Fruit fly (Drosophila melanogaster) whole organism, prepupa: Measurements from ENCODE around the gene Axs.

Experiments
- Blimp-1 ChIP-seq: fragments of 200-800 bp; sonication (Bioruptor generic); optimal IDR thresholded peaks from 3 replicates; lab custom pipeline; 2017; ENCODE audit warnings: missing biosample characterization, missing genetic modification characterization, mild to moderate bottlenecking, moderate library complexity, missing genetic modification reagents
- CG10631 ChIP-seq: fragments of 200-800 bp; sonication (Bioruptor generic); optimal IDR thresholded peaks from 2 replicates; lab custom pipeline; 2016; ENCODE audit warnings: missing biosample characterization, missing genetic modification characterization
- CG10669 ChIP-seq: fragments of 200-800 bp; sonication (Bioruptor generic); optimal IDR thresholded peaks from 3 replicates; lab custom pipeline; 2018; ENCODE audit warnings: missing biosample characterization, mild to moderate bottlenecking, missing genetic modification characterization, moderate library complexity
- CG11294 ChIP-seq: fragments of 200-800 bp; sonication (Bioruptor generic); IDR thresholded peaks from 2 replicates; pipeline ENCODE4 v1.3.6; 2022; ENCODE audit warnings: missing biosample characterization, missing genetic modification characterization
- CG11902 ChIP-seq: fragments of 200-800 bp; sonication (Bioruptor generic); optimal IDR thresholded peaks from 3 replicates; lab custom pipeline; 2016; ENCODE audit warnings: missing biosample characterization, missing genetic modification characterization
- CG15336 ChIP-seq: fragments of 200-800 bp; sonication (Bioruptor generic); IDR thresholded peaks from 2 replicates; pipeline ENCODE4 v1.3.6; 2022; ENCODE audit warnings: missing biosample characterization, missing genetic modification characterization
- CG1621 ChIP-seq: fragments of 200-800 bp; sonication (Bioruptor generic); optimal IDR thresholded peaks from 3 replicates; lab custom pipeline; 2018; ENCODE audit warnings: missing biosample characterization, mild to moderate bottlenecking, missing genetic modification characterization
- CG3032 ChIP-seq: fragments of 200-800 bp; optimal IDR thresholded peaks from 2 replicates; lab custom pipeline; 2019; ENCODE audit warnings: missing biosample characterization, mild to moderate bottlenecking, missing genetic modification characterization, moderate library complexity
- CG31627 ChIP-seq: fragments of 200-800 bp; sonication (Bioruptor generic); optimal IDR thresholded peaks from 3 replicates; lab custom pipeline; 2016; ENCODE audit warnings: missing biosample characterization, missing genetic modification characterization
- CG34406 ChIP-seq: fragments of 200-800 bp; sonication (Bioruptor generic); optimal IDR thresholded peaks from 3 replicates; lab custom pipeline; 2016; ENCODE audit warnings: missing biosample characterization, missing genetic modification characterization
- CG3919 ChIP-seq: fragments of 200-800 bp; sonication (Bioruptor generic); optimal IDR thresholded peaks from 3 replicates; lab custom pipeline; 2016; ENCODE audit warnings: missing biosample characterization, missing genetic modification characterization
- CG4318 ChIP-seq: fragments of 200-800 bp; sonication (Bioruptor generic); optimal IDR thresholded peaks from 3 replicates; lab custom pipeline; 2017; ENCODE audit warnings: missing biosample characterization, mild to moderate bottlenecking, missing genetic modification characterization
- CG6163 ChIP-seq: fragments of 200-800 bp; sonication (Bioruptor generic); IDR thresholded peaks from 3 replicates; pipeline ENCODE4 v1.3.6; 2022; ENCODE audit warnings: missing biosample characterization, missing genetic modification characterization
- CG6276 ChIP-seq: fragments of 200-800 bp; sonication (Bioruptor generic); optimal IDR thresholded peaks from 2 replicates; lab custom pipeline; 2017; ENCODE audit warnings: missing biosample characterization, mild to moderate bottlenecking, missing genetic modification characterization
- CG6792 ChIP-seq: fragments of 200-800 bp; sonication (Bioruptor generic); optimal IDR thresholded peaks from 3 replicates; lab custom pipeline; 2016; ENCODE audit warnings: missing biosample characterization, missing genetic modification characterization
- CG6808 ChIP-seq: fragments of 200-800 bp; sonication (Bioruptor generic); optimal IDR thresholded peaks from 3 replicates; lab custom pipeline; 2017; ENCODE audit warnings: missing biosample characterization, missing genetic modification characterization, mild to moderate bottlenecking, moderate library complexity, missing genetic modification reagents
- CG6854 ChIP-seq: fragments of 200-800 bp; sonication (Bioruptor generic); optimal IDR thresholded peaks from 2 replicates; lab custom pipeline; 2017; ENCODE audit warnings: missing biosample characterization, mild to moderate bottlenecking, missing genetic modification characterization
- CG7368 ChIP-seq: fragments of 200-800 bp; sonication (Bioruptor generic); optimal IDR thresholded peaks from 3 replicates; lab custom pipeline; 2016; ENCODE audit warnings: missing biosample characterization, missing genetic modification characterization
- CG8119 ChIP-seq: fragments of 200-800 bp; sonication (Bioruptor generic); IDR thresholded peaks from 3 replicates; pipeline ENCODE4 v1.3.6; 2022; ENCODE audit warnings: missing biosample characterization, missing genetic modification characterization
- CG8319 ChIP-seq: fragments of 200-800 bp; sonication (Bioruptor generic); optimal IDR thresholded peaks from 3 replicates; lab custom pipeline; 2016; ENCODE audit warnings: missing biosample characterization, missing genetic modification characterization
- CG8632 ChIP-seq: fragments of 200-800 bp; sonication (Bioruptor generic); optimal IDR thresholded peaks from 3 replicates; lab custom pipeline; 2016; ENCODE audit warnings: missing biosample characterization, missing genetic modification characterization
- CG9139 ChIP-seq: fragments of 200-800 bp; sonication (Bioruptor generic); optimal IDR thresholded peaks from 3 replicates; lab custom pipeline; 2017; ENCODE audit warnings: missing biosample characterization, mild to moderate bottlenecking, missing genetic modification characterization
- Eip75B ChIP-seq: fragments of 200-800 bp; sonication (Bioruptor generic); optimal IDR thresholded peaks from 3 replicates; lab custom pipeline; 2016; ENCODE audit warnings: missing biosample characterization, missing genetic modification characterization
- Eip78C ChIP-seq: fragments of 200-800 bp; sonication (Bioruptor generic); peaks from one replicate; lab custom pipeline; 2016; ENCODE audit warnings: missing biosample characterization, missing genetic modification characterization
- Eip93F ChIP-seq: fragments of 200-800 bp; sonication (Bioruptor generic); optimal IDR thresholded peaks from 2 replicates; lab custom pipeline; 2016; ENCODE audit warnings: missing biosample characterization, mild to moderate bottlenecking, missing genetic modification characterization
- Ets96B ChIP-seq: fragments of 200-800 bp; optimal IDR thresholded peaks from 2 replicates; lab custom pipeline; 2019; ENCODE audit warnings: missing biosample characterization, mild to moderate bottlenecking, missing genetic modification characterization, moderate library complexity
- Gug ChIP-seq: fragments of 200-800 bp; sonication (Bioruptor generic); IDR thresholded peaks from 2 replicates; pipeline ENCODE4 v1.3.6; 2022; ENCODE audit warnings: missing biosample characterization, missing genetic modification characterization
- Hr38 ChIP-seq: sonication (Bioruptor generic); optimal IDR thresholded peaks from 2 replicates; lab custom pipeline; 2016; ENCODE audit warnings: missing biosample characterization, missing genetic modification characterization
- Hr39 ChIP-seq: fragments of 200-800 bp; sonication (Bioruptor generic); optimal IDR thresholded peaks from 2 replicates; lab custom pipeline; 2016; ENCODE audit warnings: missing biosample characterization, missing genetic modification characterization
- Hr4 ChIP-seq: fragments of 200-800 bp; sonication (Bioruptor generic); optimal IDR thresholded peaks from 3 replicates; lab custom pipeline; 2016; ENCODE audit warnings: missing biosample characterization, missing genetic modification characterization
- Met ChIP-seq: fragments of 200-800 bp; sonication (Bioruptor generic); optimal IDR thresholded peaks from 3 replicates; lab custom pipeline; 2016; ENCODE audit warnings: missing biosample characterization, missing genetic modification characterization
- Sox102F ChIP-seq: fragments of 200-800 bp; sonication (Bioruptor generic); optimal IDR thresholded peaks from 2 replicates; lab custom pipeline; 2016; ENCODE audit warnings: missing biosample characterization, mild to moderate bottlenecking, missing genetic modification characterization
- Sox14 ChIP-seq: fragments of 200-800 bp; sonication (Bioruptor generic); optimal IDR thresholded peaks from 3 replicates; lab custom pipeline; 2016; ENCODE audit warnings: missing biosample characterization, missing genetic modification characterization
- Sox15 ChIP-seq: fragments of 200-800 bp; sonication (Bioruptor generic); optimal IDR thresholded peaks from 3 replicates; lab custom pipeline; 2016; ENCODE audit warnings: missing biosample characterization, missing genetic modification characterization
- cyc ChIP-seq: fragments of 200-800 bp; sonication (Bioruptor generic); optimal IDR thresholded peaks from 3 replicates; lab custom pipeline; 2016; ENCODE audit warnings: missing biosample characterization, missing genetic modification characterization
- fd59A ChIP-seq: fragments of 200-800 bp; sonication (Bioruptor generic); optimal IDR thresholded peaks from 2 replicates; lab custom pipeline; 2017; ENCODE audit warnings: missing biosample characterization, mild to moderate bottlenecking, missing genetic modification characterization, missing genetic modification reagents
- fkh ChIP-seq: fragments of 200-800 bp; sonication (Bioruptor generic); optimal IDR thresholded peaks from 3 replicates; lab custom pipeline; 2017; ENCODE audit warnings: missing biosample characterization, mild to moderate bottlenecking, missing genetic modification characterization, moderate library complexity
- lz ChIP-seq: fragments of 200-800 bp; sonication (Bioruptor generic); optimal IDR thresholded peaks from 3 replicates; lab custom pipeline; 2016; ENCODE audit warnings: missing biosample characterization, missing genetic modification characterization
- net ChIP-seq: fragments of 200-800 bp; sonication (Bioruptor generic); optimal IDR thresholded peaks from 3 replicates; lab custom pipeline; 2016; ENCODE audit warnings: missing biosample characterization, missing genetic modification characterization
- pdm3 ChIP-seq: fragments of 200-800 bp; sonication (Bioruptor generic); optimal IDR thresholded peaks from 3 replicates; lab custom pipeline; 2016; ENCODE audit warnings: missing biosample characterization, missing genetic modification characterization
- salr ChIP-seq, 2 experiments: fragments of 200-800 bp; sonication (Bioruptor generic); optimal IDR thresholded peaks; 3 replicates each; lab custom pipeline; 2016 to 2018; ENCODE audit warnings: missing biosample characterization in 2 of 2, missing genetic modification characterization in 2 of 2, mild to moderate bottlenecking in 1 of 2
- spab ChIP-seq: fragments of 200-800 bp; sonication (Bioruptor generic); optimal IDR thresholded peaks from 2 replicates; lab custom pipeline; 2017; ENCODE audit warnings: missing biosample characterization, mild to moderate bottlenecking, missing genetic modification characterization, missing genetic modification reagents
- svp ChIP-seq: fragments of 200-800 bp; sonication (Bioruptor generic); peaks from one replicate; lab custom pipeline; 2016; ENCODE audit warnings: missing biosample characterization, missing genetic modification characterization
- topi ChIP-seq: fragments of 200-800 bp; sonication (Bioruptor generic); optimal IDR thresholded peaks from 3 replicates; lab custom pipeline; 2016; ENCODE audit warnings: missing biosample characterization, missing genetic modification characterization
- vri ChIP-seq: fragments of 200-800 bp; sonication (Bioruptor generic); optimal IDR thresholded peaks from 3 replicates; lab custom pipeline; 2016; ENCODE audit warnings: missing biosample characterization, mild to moderate bottlenecking, missing genetic modification characterization

Gene Axs

dm6 chrX:16640260-16641100 lies 43.2 kb downstream of the Axs start, which contains the start of the genes SNRPG and mthl1 (continued):
- TF ChIP-seq CG6792 (peak; percentile 68), CG7368 (GFP tag; lab: Kevin White, UChicago) (peak; percentile 29), topi (GFP tag; lab: Kevin White, UChicago) (peak; percentile 80), salr (GFP tag; optimal IDR thresholded peaks at IDR 0.05; lab: Kevin White, UChicago) (peak; percentile 71 to 81), cyc (peak; percentile 89), CG8319 (GFP tag; lab: Kevin White, UChicago) (peak; percentile 52), pdm3 (GFP tag; lab: Kevin White, UChicago) (peak; percentile 87), Hr38 (GFP tag; lab: Kevin White, UChicago) (no peak), CG3032 (tag; lab: Kevin White, UChicago) (peak; percentile 73), fd59A (GFP tag; lab: Kevin White, UChicago) (peak; percentile 43), CG10631 (GFP tag; lab: Kevin White, UChicago) (peak; percentile 81), CG34406 (GFP tag; lab: Kevin White, UChicago) (peak; percentile 66), spab (GFP tag; lab: Kevin White, UChicago) (peak; percentile 48), Hr39 (GFP tag; lab: Kevin White, UChicago) (peak; percentile 90), CG4318 (GFP tag; lab: Kevin White, UChicago) (peak; percentile 78), CG6854 (no peak), lz (GFP tag; lab: Kevin White, UChicago) (peak; percentile 83), Sox102F (GFP tag; lab: Kevin White, UChicago) (peak; percentile 42), CG10669 (peak; percentile 73), CG31627 (GFP tag; lab: Kevin White, UChicago) (peak; percentile 91), Eip93F (GFP tag; lab: Kevin White, UChicago) (peak; percentile 70), CG11902 (peak; percentile 81), CG11294 (GFP tag; lab: Robert Waterston, UW) (peak; percentile 91)

dm6 chrX:16637594-16638485 lies 45.9 kb downstream of the Axs start, which contains the start of gene RpS19a:
Gene RpS19a, plus strand, starts transcription at chrX:16637894.
- TF ChIP-seq CG3919 (GFP tag; lab: Kevin White, UChicago): peak; percentile 76
- TF ChIP-seq CG6163 (GFP tag; lab: Robert Waterston, UW): peak; percentile 83
- TF ChIP-seq Eip78C (GFP tag; lab: Kevin White, UChicago): peak; percentile 89
- TF ChIP-seq CG15336 (GFP tag; lab: Robert Waterston, UW): 0 out of 2 replicates have a peak, but pooled peaks have one; percentile 22
- TF ChIP-seq net (GFP tag; lab: Kevin White, UChicago): peak; percentile 73
- peak; percentile 36 for TF ChIP-seq fd59A (GFP tag; lab: Kevin White, UChicago)
- peak; percentile 58 for TF ChIP-seq pdm3 (GFP tag; lab: Kevin White, UChicago)
- TF ChIP-seq CG7368 (GFP tag; lab: Kevin White, UChicago): peak; percentile 73
- peak; percentile 1 for TF ChIP-seq CG31627 (GFP tag; lab: Kevin White, UChicago)
- peak; percentile 96 for TF ChIP-seq CG6854
- peak; percentile 82 for TF ChIP-seq CG9139 (GFP tag; lab: Kevin White, UChicago)
- TF ChIP-seq Sox14 (GFP tag; lab: Kevin White, UChicago): peak; percentile 9
- TF ChIP-seq topi (GFP tag; lab: Kevin White, UChicago): peak; percentile 69
- TF ChIP-seq CG8632 (GFP tag; lab: Kevin White, UChicago): peak; percentile 56
- TF ChIP-seq CG6808 (GFP tag; lab: Kevin White, UChicago): peak; percentile 72
- peak; percentile 23 for TF ChIP-seq Hr39 (GFP tag; lab: Kevin White, UChicago)
- TF ChIP-seq Blimp-1 (GFP tag; lab: Kevin White, UChicago): peak; percentile 74
- TF ChIP-seq vri: peak; percentile 62
- peak; percentile 43 for TF ChIP-seq CG6276 (GFP tag; lab: Kevin White, UChicago)
- TF ChIP-seq fkh: no peak
- TF ChIP-seq CG10631 (GFP tag; lab: Kevin White, UChicago): peak; percentile 39
- TF ChIP-seq CG1621: peak; percentile 56
- peak; percentile 77 for TF ChIP-seq svp (GFP tag; lab: Kevin White, UChicago)
- TF ChIP-seq CG8319 (GFP tag; lab: Kevin White, UChicago): peak; percentile 42
- TF ChIP-seq Met (GFP tag; lab: Kevin White, UChicago): peak; percentile 78
- peak; percentile 50 for TF ChIP-seq cyc
- TF ChIP-seq Ets96B (tag; lab: Kevin White, UChicago): peak; percentile 17
- no peak for TF ChIP-seq Sox15 (GFP tag; lab: Kevin White, UChicago)
- peak; percentile 52 for TF ChIP-seq Eip75B (GFP tag; lab: Kevin White, UChicago)
- 0 out of 2 replicates have a peak, but pooled peaks have one; percentile 10 for TF ChIP-seq Gug
- TF ChIP-seq CG8119: no peak
- TF ChIP-seq Hr4 (GFP tag; lab: Kevin White, UChicago): peak; percentile 19
